Worm (Caenorhabditis elegans) whole organism, L1 larva: ENCODE results near the gene nhr-109.

Source experiments
- C16A3.4 ChIP-seq: fragments of 150-350 bp; optimal IDR thresholded peaks from 2 replicates; lab custom pipeline; 2014; ENCODE audit warnings: missing biosample characterization, missing genetic modification characterization
- F16B12.6 ChIP-seq: fragments of 150-350 bp; optimal IDR thresholded peaks from 2 replicates; lab custom pipeline; 2014; ENCODE audit warnings: missing biosample characterization, missing genetic modification characterization
- blmp-1 ChIP-seq: fragments of 150-350 bp; optimal IDR thresholded peaks from 2 replicates; lab custom pipeline; 2014; ENCODE audit warnings: missing biosample characterization, missing genetic modification characterization
- ceh-63 ChIP-seq: fragments of 200-800 bp; sonication (Bioruptor generic); optimal IDR thresholded peaks from 2 replicates; lab custom pipeline; 2018; ENCODE audit warnings: mild to moderate bottlenecking, missing genetic modification characterization, missing compliant biosample characterization
- ceh-8 ChIP-seq: fragments of 200-800 bp; sonication (Bioruptor generic); optimal IDR thresholded peaks from 2 replicates; lab custom pipeline; 2018; ENCODE audit warnings: mild to moderate bottlenecking, missing genetic modification characterization, moderate library complexity, missing compliant biosample characterization
- ceh-82 ChIP-seq, 3 experiments: fragments of 150-350 bp in 1 of 3; sonication (generic microtip) in 2 of 3; optimal IDR thresholded peaks; 2 replicates each; lab custom pipeline; 2014 to 2017; ENCODE audit warnings: missing biosample characterization in 3 of 3, missing genetic modification characterization in 3 of 3
- ceh-90 ChIP-seq: sonication (generic microtip); optimal IDR thresholded peaks from 2 replicates; lab custom pipeline; 2016; ENCODE audit warnings: missing genetic modification characterization, missing compliant biosample characterization
- ces-1 ChIP-seq: fragments of 150-350 bp; optimal IDR thresholded peaks from 2 replicates; lab custom pipeline; 2014; ENCODE audit warnings: missing biosample characterization, missing genetic modification reagents, missing genetic modification characterization
- dpl-1 ChIP-seq, 3 experiments: fragments of 150-350 bp in 2 of 3; sonication (generic microtip) in 1 of 3; optimal IDR thresholded peaks; 2 replicates each; lab custom pipeline; 2014 to 2017; ENCODE audit warnings: missing biosample characterization in 3 of 3, missing genetic modification characterization in 3 of 3, missing genetic modification reagents in 3 of 3
- efl-1 ChIP-seq, 4 experiments: fragments of 150-350 bp; optimal IDR thresholded peaks in 3 of 4; peaks in 1 of 4; 1 replicate in 1 of 4; 2 replicates in 3 of 4; lab custom pipeline; 2014; ENCODE audit warnings: missing biosample characterization in 2 of 4, missing genetic modification characterization in 2 of 4, missing genetic modification reagents in 2 of 4
- efl-3 ChIP-seq: fragments of 200-800 bp; sonication (Bioruptor generic); optimal IDR thresholded peaks from 2 replicates; lab custom pipeline; 2018; ENCODE audit warnings: mild to moderate bottlenecking, missing genetic modification characterization, missing compliant biosample characterization
- egl-27 ChIP-seq, 2 experiments: fragments of 150-350 bp in 1 of 2; sonication (generic microtip); optimal IDR thresholded peaks; 3 replicates each; lab custom pipeline; 2017 to 2018; ENCODE audit warnings: missing biosample characterization in 2 of 2, missing genetic modification characterization in 2 of 2, missing genetic modification reagents in 2 of 2
- elt-2 ChIP-seq: sonication (generic microtip); optimal IDR thresholded peaks from 2 replicates; lab custom pipeline; 2016; ENCODE audit warnings: missing genetic modification characterization, mild to moderate bottlenecking, inconsistent platforms, missing compliant biosample characterization, missing genetic modification reagents
- elt-3 ChIP-seq, 6 experiments: fragments of 150-350 bp in 1 of 6; sonication (generic microtip); optimal IDR thresholded peaks; 2 replicates each; lab custom pipeline; 2017 to 2018; ENCODE audit warnings: missing biosample characterization in 6 of 6, missing genetic modification characterization in 6 of 6, inconsistent platforms in 1 of 6
- ets-5 ChIP-seq: fragments of 200-800 bp; sonication (Bioruptor generic); IDR thresholded peaks from 2 replicates; pipeline ENCODE4 v1.3.6; 2022; ENCODE audit warnings: missing genetic modification characterization, missing compliant biosample characterization
- fkh-4 ChIP-seq: sonication (generic microtip); optimal IDR thresholded peaks from 2 replicates; lab custom pipeline; 2016; ENCODE audit warnings: missing compliant biosample characterization, missing genetic modification characterization, borderline replicate concordance
- hlh-17 ChIP-seq: fragments of 200-800 bp; sonication (Bioruptor generic); optimal IDR thresholded peaks from 2 replicates; lab custom pipeline; 2018; ENCODE audit warnings: missing genetic modification characterization, mild to moderate bottlenecking, missing compliant biosample characterization, moderate library complexity, borderline replicate concordance
- hlh-4 ChIP-seq: sonication (generic microtip); optimal IDR thresholded peaks from 2 replicates; lab custom pipeline; 2016; ENCODE audit warnings: mild to moderate bottlenecking, missing genetic modification characterization, missing compliant biosample characterization
- jun-1 ChIP-seq: fragments of 150-350 bp; optimal IDR thresholded peaks from 2 replicates; lab custom pipeline; 2014; ENCODE audit warnings: missing biosample characterization, missing genetic modification reagents, missing genetic modification characterization
- lin-13 ChIP-seq: fragments of 150-350 bp; optimal IDR thresholded peaks from 2 replicates; lab custom pipeline; 2014; ENCODE audit warnings: missing biosample characterization, missing genetic modification reagents, missing genetic modification characterization
- lin-14 ChIP-seq: fragments of 200-800 bp; sonication (Bioruptor generic); optimal IDR thresholded peaks from 2 replicates; lab custom pipeline; 2018; ENCODE audit warnings: mild to moderate bottlenecking, missing genetic modification characterization, moderate library complexity, missing compliant biosample characterization
- lin-15B ChIP-seq: fragments of 150-350 bp; sonication (generic microtip); optimal IDR thresholded peaks from 3 replicates; lab custom pipeline; 2014; ENCODE audit warnings: missing biosample characterization, missing genetic modification characterization
- lin-35 ChIP-seq, 2 experiments: fragments of 150-350 bp; optimal IDR thresholded peaks; 2 replicates each; lab custom pipeline; 2014; ENCODE audit warnings: missing biosample characterization in 2 of 2, missing genetic modification characterization in 2 of 2, missing genetic modification reagents in 2 of 2
- lir-3 ChIP-seq: sonication (generic microtip); optimal IDR thresholded peaks from 2 replicates; lab custom pipeline; 2016; ENCODE audit warnings: mild to moderate bottlenecking, missing genetic modification characterization, moderate library complexity, missing compliant biosample characterization; ENCODE audit not compliant: poor library complexity
- lsy-2 ChIP-seq, 2 experiments: fragments of 150-350 bp; optimal IDR thresholded peaks; 2 replicates each; lab custom pipeline; 2014; ENCODE audit warnings: missing biosample characterization in 2 of 2, missing genetic modification characterization in 2 of 2
- mab-9 ChIP-seq: fragments of 200-800 bp; sonication (Bioruptor generic); IDR thresholded peaks from 2 replicates; pipeline ENCODE4 v1.3.6; 2022; ENCODE audit warnings: missing genetic modification reagents, missing genetic modification characterization, missing compliant biosample characterization
- nhr-11 ChIP-seq: fragments of 150-350 bp; optimal IDR thresholded peaks from 2 replicates; lab custom pipeline; 2014; ENCODE audit warnings: missing biosample characterization, missing genetic modification characterization
- nhr-20 ChIP-seq: sonication (generic microtip); optimal IDR thresholded peaks from 2 replicates; lab custom pipeline; 2016; ENCODE audit warnings: mild to moderate bottlenecking, missing genetic modification characterization, missing compliant biosample characterization
- nhr-71 ChIP-seq: sonication (generic microtip); optimal IDR thresholded peaks from 2 replicates; lab custom pipeline; 2016; ENCODE audit warnings: mild to moderate bottlenecking, missing genetic modification characterization, moderate library complexity, missing compliant biosample characterization
- nhr-77 ChIP-seq: fragments of 150-350 bp; optimal IDR thresholded peaks from 2 replicates; lab custom pipeline; 2014; ENCODE audit warnings: missing biosample characterization, missing genetic modification characterization
- nhr-85 ChIP-seq: sonication (generic microtip); peaks from one replicate; lab custom pipeline; 2016; ENCODE audit warnings: missing genetic modification characterization, inconsistent platforms, missing compliant biosample characterization
- pag-3 ChIP-seq: sonication (generic microtip); optimal IDR thresholded peaks from 2 replicates; lab custom pipeline; 2017; ENCODE audit warnings: missing genetic modification characterization, mild to moderate bottlenecking, missing compliant biosample characterization, antibody characterized with exemption, borderline replicate concordance; ENCODE audit not compliant: insufficient read depth
- pax-3 ChIP-seq: fragments of 200-800 bp; sonication (Bioruptor generic); optimal IDR thresholded peaks from 2 replicates; lab custom pipeline; 2018; ENCODE audit warnings: mild to moderate bottlenecking, missing genetic modification characterization, moderate library complexity, missing compliant biosample characterization
- snu-23 ChIP-seq: sonication (generic microtip); optimal IDR thresholded peaks from 2 replicates; lab custom pipeline; 2016; ENCODE audit warnings: missing genetic modification characterization, missing compliant biosample characterization
- sox-4 ChIP-seq: sonication (generic microtip); optimal IDR thresholded peaks from 2 replicates; lab custom pipeline; 2016; ENCODE audit warnings: missing genetic modification characterization, missing compliant biosample characterization
- sup-37 ChIP-seq: fragments of 200-800 bp; sonication (Bioruptor generic); optimal IDR thresholded peaks from 2 replicates; lab custom pipeline; 2018; ENCODE audit warnings: mild to moderate bottlenecking, missing genetic modification characterization, missing compliant biosample characterization
- swsn-7 ChIP-seq: sonication (generic microtip); optimal IDR thresholded peaks from 2 replicates; lab custom pipeline; 2016; ENCODE audit warnings: missing genetic modification characterization, missing compliant biosample characterization
- unc-98 ChIP-seq: fragments of 200-800 bp; sonication (Bioruptor generic); IDR thresholded peaks from 2 replicates; pipeline ENCODE4 v1.3.6; 2022; ENCODE audit warnings: missing genetic modification characterization, missing compliant biosample characterization
- zip-4 ChIP-seq: fragments of 200-800 bp; sonication (Bioruptor generic); optimal IDR thresholded peaks from 2 replicates; lab custom pipeline; 2018; ENCODE audit warnings: mild to moderate bottlenecking, missing genetic modification characterization, moderate library complexity, missing compliant biosample characterization
- ztf-11 ChIP-seq, 2 experiments: sonication (generic microtip); optimal IDR thresholded peaks; 2 replicates each; lab custom pipeline; 2016 to 2017; ENCODE audit warnings: missing genetic modification characterization in 2 of 2, missing biosample characterization in 1 of 2, missing compliant biosample characterization in 1 of 2

Gene nhr-109

DNA sequence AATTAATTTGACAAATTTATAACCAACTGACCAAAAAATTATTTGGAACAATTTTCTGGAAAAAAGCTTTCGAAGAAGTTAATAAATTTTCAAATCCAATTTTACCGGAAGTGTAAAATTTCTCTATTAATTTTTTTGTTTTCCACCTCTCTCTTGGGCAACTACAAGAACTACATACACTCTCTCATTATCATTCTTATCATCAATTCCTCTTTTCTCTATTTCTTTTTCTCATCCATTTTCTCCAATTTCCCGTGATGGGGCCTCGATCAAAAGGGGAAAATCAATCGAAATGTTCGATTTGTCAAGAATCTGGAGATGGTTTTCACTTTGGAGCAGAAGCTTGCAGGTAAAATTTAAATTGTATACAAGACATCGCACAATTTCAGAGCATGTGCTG is at the start of gene nhr-109:
Gene nhr-109 (plus strand): TSS at position 222 of the 400 bp plus-strand sequence.
- TF ChIP-seq elt-2 (tag; lab: Kevin White, UChicago) (peak; percentile 6), lin-35 (GFP tag; optimal IDR thresholded peaks at IDR 0.05; lab: Kevin White, UChicago) (peak in 1 of 2 experiments; percentile 13), elt-3 (tag; optimal IDR thresholded peaks at IDR 0.05; lab: Kevin White, UChicago) (peak in 1 of 6 experiments; percentile 45), hlh-17 (GFP tag; lab: Kevin White, UChicago) (no peak)

DNA sequence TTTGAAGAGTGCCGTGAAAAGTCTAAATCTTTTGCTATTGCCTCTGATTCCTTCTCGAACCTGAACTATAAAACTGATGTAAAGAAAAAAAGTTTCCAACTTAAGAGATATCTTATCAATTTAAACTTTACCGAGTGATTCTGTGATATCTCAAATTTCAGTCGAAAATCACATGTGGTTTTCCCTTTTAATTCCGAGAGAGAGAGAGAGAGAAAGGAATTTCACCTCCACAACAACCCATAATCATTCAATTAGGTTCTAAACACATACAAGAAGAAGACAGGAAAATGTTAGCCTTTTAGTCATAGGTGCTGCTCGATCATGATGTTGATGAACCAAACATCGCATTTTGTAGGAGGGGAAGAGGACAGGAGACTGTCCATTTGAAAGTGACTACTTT is 42.1 kb upstream of the nhr-109 start:
- no peak for TF ChIP-seq nhr-77 (tag; lab: Kevin White, UChicago)
- TF ChIP-seq elt-3 (tag; optimal IDR thresholded peaks at IDR 0.05; lab: Kevin White, UChicago): peak in 5 of 6 experiments; percentile 5 to 90 (median 76)
- no peak for TF ChIP-seq sup-37 (GFP tag; lab: Kevin White, UChicago)
- peak; percentile 39 for TF ChIP-seq snu-23 (GFP tag; lab: Kevin White, UChicago)
- TF ChIP-seq nhr-85 (tag; lab: Kevin White, UChicago): peak; percentile 86
- no peak for TF ChIP-seq ceh-8
- no peak for TF ChIP-seq C16A3.4 (tag; lab: Kevin White, UChicago)
- peak; percentile 39 for TF ChIP-seq nhr-71 (tag; lab: Kevin White, UChicago)
- TF ChIP-seq blmp-1 (tag; lab: Kevin White, UChicago): peak; percentile 74
- no peak for TF ChIP-seq pax-3 (tag; lab: Kevin White, UChicago)
- TF ChIP-seq lin-35 (GFP tag; optimal IDR thresholded peaks at IDR 0.05; lab: Kevin White, UChicago): peak in 1 of 2 experiments; percentile 5
- no peak for TF ChIP-seq ceh-82 (tag; optimal IDR thresholded peaks at IDR 0.05; lab: Kevin White, UChicago)
- TF ChIP-seq F16B12.6 (tag; lab: Kevin White, UChicago): no peak
- TF ChIP-seq zip-4 (GFP tag; lab: Kevin White, UChicago): no peak
- TF ChIP-seq unc-98: no peak
- peak; percentile 26 for TF ChIP-seq nhr-20 (tag; lab: Kevin White, UChicago)
- peak; percentile 52 for TF ChIP-seq lin-14 (GFP tag; lab: Kevin White, UChicago)
- no peak for TF ChIP-seq elt-2 (tag; lab: Kevin White, UChicago)
- no peak for TF ChIP-seq swsn-7
- no peak for TF ChIP-seq pag-3 (tag; lab: Kevin White, UChicago)
- TF ChIP-seq, all 84 proteins: peak for 8

DNA sequence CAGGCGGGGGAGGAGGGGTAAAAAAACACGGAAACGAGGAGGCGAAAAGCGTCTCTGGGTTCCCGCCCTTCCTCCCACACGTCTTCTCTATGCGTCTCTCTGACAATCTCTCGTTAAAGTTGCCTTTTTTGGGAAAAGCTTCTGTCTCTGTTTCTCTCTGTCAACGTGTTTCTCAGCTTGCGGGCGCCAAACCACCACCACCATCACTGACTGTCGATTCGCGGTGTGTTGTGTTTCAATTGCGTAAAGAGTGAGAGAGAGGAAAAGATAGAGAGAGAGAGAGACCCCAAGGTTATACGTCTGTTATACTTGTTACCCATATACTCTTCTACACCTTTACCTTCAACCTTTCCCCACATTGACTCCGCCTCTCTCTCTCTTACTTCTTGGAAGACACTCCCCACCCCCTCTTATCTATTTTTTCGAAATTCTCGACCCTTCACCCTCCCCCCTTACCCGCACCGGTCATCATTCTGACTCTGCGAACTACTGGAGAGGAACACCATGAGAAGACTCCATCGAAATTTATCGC is 40.6 kb upstream of the nhr-109 start, which contains the start of gene mlt-7:
Gene mlt-7 (plus strand): TSS at position 482 of the 532 bp plus-strand sequence.
- TF ChIP-seq jun-1 (no peak), nhr-71 (tag; lab: Kevin White, UChicago) (no peak), ets-5 (GFP tag; lab: Robert Waterston, UW) (no peak), nhr-85 (tag; lab: Kevin White, UChicago) (peak; percentile 66), lin-13 (GFP tag; lab: Kevin White, UChicago) (no peak), hlh-4 (tag; lab: Kevin White, UChicago) (no peak), ceh-63 (no peak), sox-4 (tag; lab: Kevin White, UChicago) (no peak), elt-3 (tag; optimal IDR thresholded peaks at IDR 0.05; lab: Kevin White, UChicago) (peak in 3 of 6 experiments; percentile 8 to 14 (median 10)), ceh-90 (tag; lab: Kevin White, UChicago) (no peak), lin-14 (GFP tag; lab: Kevin White, UChicago) (peak; percentile 33), dpl-1 (GFP tag; optimal IDR thresholded peaks at IDR 0.05; lab: Kevin White, UChicago) (peak in 1 of 3 experiments; percentile 12), fkh-4 (no peak), swsn-7 (no peak), blmp-1 (tag; lab: Kevin White, UChicago) (peak; percentile 45), lin-35 (GFP tag; optimal IDR thresholded peaks at IDR 0.05; lab: Kevin White, UChicago) (peak in 1 of 2 experiments; percentile 18), ces-1 (GFP tag; lab: Kevin White, UChicago) (no peak), zip-4 (GFP tag; lab: Kevin White, UChicago) (no peak), nhr-11 (tag; lab: Kevin White, UChicago) (no peak), unc-98 (no peak), lir-3 (tag; lab: Kevin White, UChicago) (no peak), lsy-2 (tag; optimal IDR thresholded peaks at IDR 0.05; lab: Kevin White, UChicago) (peak in 1 of 2 experiments; percentile 25), mab-9 (GFP tag; lab: Robert Waterston, UW) (no peak), efl-1 (optimal IDR thresholded peaks at IDR 0.05; lab: Kevin White, UChicago) (no peak), efl-1 (GFP tag; optimal IDR thresholded peaks at IDR 0.05 in 1 of 2; lab: Kevin White, UChicago) (no peak), snu-23 (GFP tag; lab: Kevin White, UChicago) (no peak), egl-27 (tag; optimal IDR thresholded peaks at IDR 0.05; lab: Kevin White, UChicago) (no peak), efl-3 (no peak), ceh-82 (tag; optimal IDR thresholded peaks at IDR 0.05; lab: Kevin White, UChicago) (no peak), lin-15B (no peak), ztf-11 (tag; optimal IDR thresholded peaks at IDR 0.05; lab: Kevin White, UChicago) (no peak)
- TF ChIP-seq, all 84 proteins: peak for 7
